Fruit fly (Drosophila melanogaster) whole organism, embryonic: ENCODE data around the gene CG15330.

Experiments used
- Abd-B ChIP-seq: fragments of 200-800 bp; sonication (Bioruptor generic); optimal IDR thresholded peaks from 2 replicates; lab custom pipeline; 2018; ENCODE audit warnings: missing biosample characterization, mild to moderate bottlenecking, missing genetic modification characterization, moderate library complexity
- Bteb2 ChIP-seq: fragments of 200-800 bp; sonication (Bioruptor generic); optimal IDR thresholded peaks from 2 replicates; lab custom pipeline; 2016; ENCODE audit warnings: missing biosample characterization, missing genetic modification characterization
- CG11696 ChIP-seq: fragments of 200-800 bp; sonication (Bioruptor generic); IDR thresholded peaks from 2 replicates; pipeline ENCODE4 v1.3.6; 2022; ENCODE audit warnings: missing biosample characterization, missing genetic modification characterization
- CG12236 ChIP-seq: fragments of 200-800 bp; sonication (Bioruptor generic); optimal IDR thresholded peaks from 2 replicates; lab custom pipeline; 2016; ENCODE audit warnings: missing biosample characterization, missing genetic modification characterization
- CG12659 ChIP-seq: fragments of 200-800 bp; sonication (Bioruptor generic); optimal IDR thresholded peaks from 3 replicates; lab custom pipeline; 2017; ENCODE audit warnings: mild to moderate bottlenecking, missing biosample characterization, missing genetic modification reagents, missing genetic modification characterization
- CG13296 ChIP-seq: fragments of 200-800 bp; sonication (Bioruptor generic); optimal IDR thresholded peaks from 3 replicates; lab custom pipeline; 2018; ENCODE audit warnings: missing biosample characterization, mild to moderate bottlenecking, missing genetic modification characterization
- CG13894 ChIP-seq: fragments of 200-800 bp; sonication (Bioruptor generic); optimal IDR thresholded peaks from 3 replicates; lab custom pipeline; 2018; ENCODE audit warnings: missing biosample characterization, mild to moderate bottlenecking, missing genetic modification characterization, moderate library complexity
- CG15514 ChIP-seq: fragments of 200-800 bp; sonication (Bioruptor generic); optimal IDR thresholded peaks from 3 replicates; lab custom pipeline; 2017; ENCODE audit warnings: missing biosample characterization, missing genetic modification characterization, mild to moderate bottlenecking, moderate library complexity, missing genetic modification reagents
- CG1602 ChIP-seq: fragments of 200-800 bp; sonication (Bioruptor generic); optimal IDR thresholded peaks from 3 replicates; lab custom pipeline; 2016; ENCODE audit warnings: missing biosample characterization, missing genetic modification characterization
- CG16779 ChIP-seq: fragments of 200-800 bp; sonication (Bioruptor generic); IDR thresholded peaks from 2 replicates; pipeline ENCODE4 v1.3.6; 2022; ENCODE audit warnings: missing biosample characterization, missing genetic modification characterization
- CG17361 ChIP-seq: fragments of 200-800 bp; sonication (Bioruptor generic); IDR thresholded peaks from 3 replicates; pipeline ENCODE4 v1.3.6; 2022; ENCODE audit warnings: missing biosample characterization, missing genetic modification characterization
- CG17829 ChIP-seq: fragments of 200-800 bp; optimal IDR thresholded peaks from 2 replicates; lab custom pipeline; 2019; ENCODE audit warnings: missing biosample characterization, mild to moderate bottlenecking, missing genetic modification characterization, moderate library complexity
- CG17912 ChIP-seq: fragments of 200-800 bp; sonication (Bioruptor generic); optimal IDR thresholded peaks from 2 replicates; lab custom pipeline; 2018; ENCODE audit warnings: missing biosample characterization, mild to moderate bottlenecking, missing genetic modification characterization
- CG18011 ChIP-seq: fragments of 200-800 bp; sonication (Bioruptor generic); optimal IDR thresholded peaks from 2 replicates; lab custom pipeline; 2017; ENCODE audit warnings: missing biosample characterization, missing genetic modification characterization, mild to moderate bottlenecking, moderate library complexity, missing genotype
- CG18764 ChIP-seq: fragments of 200-800 bp; sonication (Bioruptor generic); optimal IDR thresholded peaks from 3 replicates; lab custom pipeline; 2016; ENCODE audit warnings: missing biosample characterization, missing genetic modification characterization
- CG2199 ChIP-seq: fragments of 200-800 bp; sonication (Bioruptor generic); IDR thresholded peaks from 3 replicates; pipeline ENCODE4 v1.3.6; 2022; ENCODE audit warnings: missing biosample characterization, missing genetic modification characterization
- CG2678 ChIP-seq: fragments of 200-800 bp; sonication (Bioruptor generic); optimal IDR thresholded peaks from 3 replicates; lab custom pipeline; 2019; ENCODE audit warnings: missing biosample characterization, mild to moderate bottlenecking, missing genetic modification characterization, moderate library complexity
- CG32532 ChIP-seq: fragments of 200-800 bp; sonication (Bioruptor generic); IDR thresholded peaks from 2 replicates; pipeline ENCODE4 v1.3.6; 2022; ENCODE audit warnings: missing biosample characterization, missing genetic modification characterization
- CG3726 ChIP-seq: fragments of 200-800 bp; sonication (Bioruptor generic); IDR thresholded peaks from 3 replicates; pipeline ENCODE4, ENCODE4 v1.3.6; 2022; ENCODE audit warnings: missing biosample characterization, missing genetic modification characterization
- CG4282 ChIP-seq: fragments of 200-800 bp; sonication (Bioruptor generic); optimal IDR thresholded peaks from 2 replicates; lab custom pipeline; 2016; ENCODE audit warnings: missing biosample characterization, missing genetic modification characterization
- CG4360 ChIP-seq: fragments of 200-800 bp; sonication (Bioruptor generic); IDR thresholded peaks from 2 replicates; pipeline ENCODE4 v1.3.6; 2022; ENCODE audit warnings: missing biosample characterization, missing genetic modification characterization
- CG4404 ChIP-seq: fragments of 200-800 bp; sonication (Bioruptor generic); IDR thresholded peaks from 2 replicates; pipeline ENCODE4 v1.3.6; 2022; ENCODE audit warnings: missing biosample characterization, missing genetic modification characterization
- CG4820 ChIP-seq: fragments of 200-800 bp; sonication (Bioruptor generic); optimal IDR thresholded peaks from 3 replicates; lab custom pipeline; 2016; ENCODE audit warnings: missing biosample characterization, missing genetic modification characterization
- CG5245 ChIP-seq: fragments of 200-800 bp; sonication (Bioruptor generic); optimal IDR thresholded peaks from 3 replicates; lab custom pipeline; 2016; ENCODE audit warnings: missing biosample characterization, missing genetic modification characterization
- CG6689 ChIP-seq: fragments of 200-800 bp; sonication (Bioruptor generic); IDR thresholded peaks from 2 replicates; pipeline ENCODE4 v1.3.6; 2022; ENCODE audit warnings: missing biosample characterization, missing genetic modification characterization
- CG6765 ChIP-seq: fragments of 200-800 bp; sonication (Bioruptor generic); optimal IDR thresholded peaks from 3 replicates; lab custom pipeline; 2017; ENCODE audit warnings: missing biosample characterization, mild to moderate bottlenecking, missing genetic modification characterization
- CG8388 ChIP-seq: fragments of 200-800 bp; sonication (Bioruptor generic); optimal IDR thresholded peaks from 2 replicates; lab custom pipeline; 2019; ENCODE audit warnings: missing biosample characterization, mild to moderate bottlenecking, missing genetic modification characterization, moderate library complexity
- Dfd ChIP-seq, 2 experiments: fragments of >200 bp; optimal IDR thresholded peaks; 2 replicates each; lab custom pipeline; 2017; ENCODE audit warnings: missing biosample characterization in 2 of 2, missing genetic modification characterization in 2 of 2
- Dp ChIP-seq: fragments of 200-800 bp; sonication (Bioruptor generic); optimal IDR thresholded peaks from 2 replicates; lab custom pipeline; 2018; ENCODE audit warnings: missing biosample characterization, mild to moderate bottlenecking, missing genetic modification characterization, moderate library complexity
- Max ChIP-seq: fragments of 200-800 bp; sonication (Bioruptor generic); optimal IDR thresholded peaks from 2 replicates; lab custom pipeline; 2016; ENCODE audit warnings: missing biosample characterization, mild to moderate bottlenecking, missing genetic modification characterization
- NC2α ChIP-seq: fragments of 200-800 bp; sonication (Bioruptor generic); optimal IDR thresholded peaks from 2 replicates; lab custom pipeline; 2016; ENCODE audit warnings: missing biosample characterization, missing genetic modification characterization
- Opbp ChIP-seq: fragments of 200-800 bp; sonication (Bioruptor generic); IDR thresholded peaks from 3 replicates; pipeline ENCODE4 v1.3.6; 2022; ENCODE audit warnings: missing biosample characterization, missing genetic modification characterization; ENCODE audit not compliant: partially characterized antibody
- Tbp ChIP-seq: fragments of >200 bp; optimal IDR thresholded peaks from 2 replicates; lab custom pipeline; 2018; ENCODE audit warnings: missing biosample characterization, missing genetic modification characterization
- abd-A ChIP-seq: fragments of 200-800 bp; sonication (Bioruptor generic); optimal IDR thresholded peaks from 3 replicates; lab custom pipeline; 2019; ENCODE audit warnings: missing biosample characterization, mild to moderate bottlenecking, missing genetic modification characterization, moderate library complexity
- chinmo ChIP-seq: fragments of 200-800 bp; sonication (Bioruptor generic); IDR thresholded peaks from 4 replicates; pipeline ENCODE4 v1.3.6; 2022; ENCODE audit warnings: missing biosample characterization, missing genetic modification characterization; ENCODE audit not compliant: partially characterized antibody
- en ChIP-seq: fragments of 200-800 bp; sonication (Bioruptor generic); optimal IDR thresholded peaks from 2 replicates; lab custom pipeline; 2016; ENCODE audit warnings: missing biosample characterization, missing genetic modification characterization
- eve ChIP-seq, 2 experiments: fragments of >200 bp; optimal IDR thresholded peaks; 2 replicates each; lab custom pipeline; 2017; ENCODE audit warnings: missing biosample characterization in 2 of 2, missing genetic modification characterization in 2 of 2
- ewg ChIP-seq: fragments of 200-800 bp; sonication (Bioruptor generic); optimal IDR thresholded peaks from 3 replicates; lab custom pipeline; 2017; ENCODE audit warnings: mild to moderate bottlenecking, missing biosample characterization, missing genetic modification reagents, missing genetic modification characterization
- ham ChIP-seq: fragments of 200-800 bp; sonication (Bioruptor generic); IDR thresholded peaks from 2 replicates; pipeline ENCODE4 v1.3.6; 2022; ENCODE audit warnings: missing biosample characterization, missing genetic modification characterization
- knrl ChIP-seq: fragments of 200-800 bp; sonication (Bioruptor generic); IDR thresholded peaks from 3 replicates; pipeline ENCODE4 v1.3.6; 2022; ENCODE audit warnings: missing biosample characterization, missing genetic modification characterization; ENCODE audit not compliant: partially characterized antibody
- luna ChIP-seq: fragments of 200-800 bp; sonication (Bioruptor generic); optimal IDR thresholded peaks from 2 replicates; lab custom pipeline; 2016; ENCODE audit warnings: missing biosample characterization, missing genetic modification characterization
- nerfin-2 ChIP-seq: fragments of 200-800 bp; sonication (Bioruptor generic); IDR thresholded peaks from 2 replicates; pipeline ENCODE4 v1.3.6; 2022; ENCODE audit warnings: missing biosample characterization, missing genetic modification characterization; ENCODE audit not compliant: partially characterized antibody
- oc ChIP-seq: fragments of 200-800 bp; sonication (Bioruptor generic); optimal IDR thresholded peaks from 2 replicates; lab custom pipeline; 2018; ENCODE audit warnings: missing biosample characterization, mild to moderate bottlenecking, missing genetic modification characterization, moderate library complexity
- org-1 ChIP-seq: fragments of 200-800 bp; sonication (Bioruptor generic); optimal IDR thresholded peaks from 2 replicates; lab custom pipeline; 2017; ENCODE audit warnings: missing biosample characterization, missing genetic modification characterization
- pho ChIP-seq: fragments of 200-800 bp; sonication (Bioruptor generic); optimal IDR thresholded peaks from 2 replicates; lab custom pipeline; 2016; ENCODE audit warnings: missing biosample characterization, missing genetic modification characterization
- ranshi ChIP-seq: fragments of 200-800 bp; sonication (Bioruptor generic); IDR thresholded peaks from 2 replicates; pipeline ENCODE4 v1.3.6; 2022; ENCODE audit warnings: missing biosample characterization, missing genetic modification characterization
- salm ChIP-seq: fragments of 200-800 bp; sonication (Bioruptor generic); optimal IDR thresholded peaks from 2 replicates; lab custom pipeline; 2018; ENCODE audit warnings: missing biosample characterization, mild to moderate bottlenecking, missing genetic modification characterization
- sima ChIP-seq: fragments of 200-800 bp; sonication (Bioruptor generic); optimal IDR thresholded peaks from 2 replicates; lab custom pipeline; 2016; ENCODE audit warnings: missing biosample characterization, missing genetic modification characterization
- sr ChIP-seq: fragments of 200-800 bp; sonication (Bioruptor generic); IDR thresholded peaks from 3 replicates; pipeline ENCODE4 v1.3.6; 2022; ENCODE audit warnings: missing biosample characterization, missing genetic modification characterization
- tna ChIP-seq: fragments of 200-800 bp; sonication (Bioruptor generic); IDR thresholded peaks from 2 replicates; pipeline ENCODE4 v1.3.6; 2022; ENCODE audit warnings: missing biosample characterization, missing genetic modification characterization; ENCODE audit not compliant: partially characterized antibody
- zen2 ChIP-seq: fragments of 200-800 bp; sonication (Bioruptor generic); IDR thresholded peaks from 3 replicates; pipeline ENCODE4 v1.3.6; 2022; ENCODE audit warnings: missing biosample characterization, missing genetic modification characterization; ENCODE audit not compliant: partially characterized antibody

Gene CG15330

DNA sequence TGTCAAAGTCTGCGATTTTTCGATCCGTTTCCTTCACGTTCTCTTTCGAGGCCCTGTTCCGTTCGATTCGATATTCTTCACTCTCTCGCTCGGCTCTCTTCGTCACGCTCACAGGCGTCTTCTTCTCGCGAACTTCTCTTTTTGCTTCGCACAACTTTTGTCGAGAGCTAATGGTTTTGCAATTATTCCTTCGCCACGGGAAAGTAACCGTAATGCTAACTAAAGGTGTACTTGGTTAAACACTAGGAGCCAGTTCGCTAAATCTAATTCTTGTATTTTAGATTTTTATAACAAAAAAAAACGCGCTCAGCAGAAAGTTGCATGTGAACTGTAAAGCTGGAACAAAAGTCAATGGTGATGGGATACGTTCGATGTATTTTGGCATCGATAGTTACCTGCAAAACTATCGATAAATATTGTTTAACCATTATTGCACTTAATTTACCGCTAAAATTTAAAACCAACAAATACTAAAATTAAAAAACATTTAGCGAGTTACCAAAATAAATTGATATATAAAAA lies 24.8 kb upstream of the CG15330 start, which contains the start of gene mahe (continued):
- no peak for TF ChIP-seq CG4404 (GFP tag; lab: Robert Waterston, UW)
- peak; percentile 63 for TF ChIP-seq tna
- TF ChIP-seq Dfd (GFP tag; optimal IDR thresholded peaks at IDR 0.05; lab: Kevin White, UChicago), result no peak
- no peak for TF ChIP-seq CG8388 (GFP tag; lab: Kevin White, UChicago)
- TF ChIP-seq nerfin-2 (GFP tag; lab: Robert Waterston, UW), result peak; percentile 59; the same call in 1 of the 2 replicates
- TF ChIP-seq CG11696, result no peak
- TF ChIP-seq CG5245 (GFP tag; lab: Kevin White, UChicago), result no peak
- TF ChIP-seq CG1602 (GFP tag; lab: Kevin White, UChicago), result no peak
- TF ChIP-seq CG6765, result no peak
- TF ChIP-seq Dp (GFP tag; lab: Kevin White, UChicago), result peak; percentile 80
- TF ChIP-seq CG6689 (GFP tag; lab: Robert Waterston, UW), result no peak
- TF ChIP-seq CG3726 (GFP tag; lab: Robert Waterston, UW), result no peak
- TF ChIP-seq CG32532 (GFP tag; lab: Robert Waterston, UW), result no peak; the same call in 1 of the 2 replicates
- peak; percentile 42 for TF ChIP-seq CG13296 (GFP tag; lab: Kevin White, UChicago)
- TF ChIP-seq org-1, result no peak
- TF ChIP-seq CG12659, result peak; percentile 49
- TF ChIP-seq CG15514 (GFP tag; lab: Kevin White, UChicago), result peak; percentile 33
- no peak for TF ChIP-seq CG16779
- TF ChIP-seq zen2 (GFP tag; lab: Robert Waterston, UW), result peak; percentile 61; the same call in 1 of the 3 replicates
- TF ChIP-seq CG4282 (GFP tag; lab: Kevin White, UChicago), result no peak
- no peak for TF ChIP-seq CG17829 (tag; lab: Kevin White, UChicago)
- no peak for TF ChIP-seq CG2678 (tag; lab: Kevin White, UChicago)
- TF ChIP-seq CG17361, result no peak
- TF ChIP-seq CG2199 (GFP tag; lab: Robert Waterston, UW), result no peak
- no peak for TF ChIP-seq Tbp (GFP tag; lab: Kevin White, UChicago)
- TF ChIP-seq NC2α (GFP tag; lab: Kevin White, UChicago), result no peak
- TF ChIP-seq ewg (GFP tag; lab: Kevin White, UChicago), result no peak
- TF ChIP-seq CG4820, result no peak
- no peak for TF ChIP-seq eve (GFP tag; optimal IDR thresholded peaks at IDR 0.05; lab: Kevin White, UChicago)
- no peak for TF ChIP-seq abd-A
- no peak for TF ChIP-seq sr (GFP tag; lab: Robert Waterston, UW)
- TF ChIP-seq sima (GFP tag; lab: Kevin White, UChicago), result no peak
- no peak for TF ChIP-seq ranshi (GFP tag; lab: Robert Waterston, UW)
- TF ChIP-seq chinmo (GFP tag; lab: Robert Waterston, UW), result peak; percentile 93
- no peak for TF ChIP-seq CG18764 (GFP tag; lab: Kevin White, UChicago)
- no peak for TF ChIP-seq oc (tag; lab: Kevin White, UChicago)
- TF ChIP-seq Opbp (GFP tag; lab: Robert Waterston, UW), result peak; percentile 88; the same call in 2 of the 3 replicates
- no peak for TF ChIP-seq ham (GFP tag; lab: Robert Waterston, UW)
- peak; percentile 80 for TF ChIP-seq knrl (GFP tag; lab: Robert Waterston, UW)
- no peak for TF ChIP-seq CG17912 (GFP tag; lab: Kevin White, UChicago)
- no peak for TF ChIP-seq CG18011 (GFP tag; lab: Kevin White, UChicago)
- TF ChIP-seq en (GFP tag; lab: Kevin White, UChicago), result no peak
- TF ChIP-seq CG4360 (GFP tag; lab: Robert Waterston, UW), result no peak
- no peak for TF ChIP-seq luna (GFP tag; lab: Kevin White, UChicago)
- no peak for TF ChIP-seq CG12236 (GFP tag; lab: Kevin White, UChicago)
- no peak for TF ChIP-seq salm (tag; lab: Kevin White, UChicago)
- TF ChIP-seq Abd-B (GFP tag; lab: Kevin White, UChicago), result no peak
- no peak for TF ChIP-seq CG13894 (tag; lab: Kevin White, UChicago)
- TF ChIP-seq Bteb2, result no peak
- no peak for TF ChIP-seq pho
- TF ChIP-seq Max (GFP tag; lab: Kevin White, UChicago), result no peak
